Fruit fly (Drosophila melanogaster) whole organism, embryonic: ENCODE measurements around the gene nompB.

Experiments used
- ATbp ChIP-seq: fragments of 200-800 bp; sonication (Bioruptor generic); optimal IDR thresholded peaks from 2 replicates; lab custom pipeline; 2017; ENCODE audit warnings: missing biosample characterization, mild to moderate bottlenecking, missing genetic modification characterization, missing genetic modification reagents
- Aef1 ChIP-seq: fragments of 200-800 bp; sonication (Bioruptor generic); IDR thresholded peaks from 3 replicates; pipeline ENCODE4 v1.3.6; 2022; ENCODE audit warnings: missing biosample characterization, missing genetic modification characterization
- Atf3 ChIP-seq: fragments of 200-800 bp; sonication (Bioruptor generic); optimal IDR thresholded peaks from 3 replicates; lab custom pipeline; 2016; ENCODE audit warnings: missing biosample characterization, missing genetic modification characterization
- Atf6 ChIP-seq: fragments of 200-800 bp; sonication (Bioruptor generic); IDR thresholded peaks from 2 replicates; pipeline ENCODE4 v1.3.6; 2022; ENCODE audit warnings: missing biosample characterization, missing genetic modification characterization
- CG10543 ChIP-seq: fragments of 200-800 bp; sonication (Bioruptor generic); optimal IDR thresholded peaks from 3 replicates; lab custom pipeline; 2017; ENCODE audit warnings: missing biosample characterization, mild to moderate bottlenecking, missing genetic modification characterization, moderate library complexity
- CG10654 ChIP-seq: fragments of 200-800 bp; sonication (Bioruptor generic); optimal IDR thresholded peaks from 2 replicates; lab custom pipeline; 2016; ENCODE audit warnings: missing biosample characterization, missing genetic modification characterization
- CG10979 ChIP-seq: fragments of 200-800 bp; sonication (Bioruptor generic); optimal IDR thresholded peaks from 2 replicates; lab custom pipeline; 2018; ENCODE audit warnings: missing biosample characterization, mild to moderate bottlenecking, missing genetic modification characterization, moderate library complexity
- CG11504 ChIP-seq: fragments of 200-800 bp; sonication (Bioruptor generic); optimal IDR thresholded peaks from 3 replicates; lab custom pipeline; 2019; ENCODE audit warnings: missing biosample characterization, mild to moderate bottlenecking, missing genetic modification characterization, moderate library complexity
- CG12744 ChIP-seq: fragments of 200-800 bp; sonication (Bioruptor generic); optimal IDR thresholded peaks from 2 replicates; lab custom pipeline; 2016; ENCODE audit warnings: missing biosample characterization, missing genetic modification characterization
- CG15601 ChIP-seq: fragments of 200-800 bp; sonication (Bioruptor generic); optimal IDR thresholded peaks from 3 replicates; lab custom pipeline; 2019; ENCODE audit warnings: missing biosample characterization, mild to moderate bottlenecking, missing genetic modification characterization, moderate library complexity
- CG15696 ChIP-seq: fragments of 200-800 bp; sonication (Bioruptor generic); optimal IDR thresholded peaks from 2 replicates; lab custom pipeline; 2019; ENCODE audit warnings: missing biosample characterization, mild to moderate bottlenecking, missing genetic modification characterization, moderate library complexity
- CG1603 ChIP-seq: fragments of 200-800 bp; sonication (Bioruptor generic); optimal IDR thresholded peaks from 2 replicates; lab custom pipeline; 2019; ENCODE audit warnings: missing biosample characterization, mild to moderate bottlenecking, missing genetic modification characterization, moderate library complexity
- CG18599 ChIP-seq: fragments of 200-800 bp; sonication (Bioruptor generic); optimal IDR thresholded peaks from 3 replicates; lab custom pipeline; 2017; ENCODE audit warnings: missing biosample characterization, missing genetic modification characterization, mild to moderate bottlenecking, moderate library complexity, missing genetic modification reagents
- CG2712 ChIP-seq: fragments of 200-800 bp; optimal IDR thresholded peaks from 3 replicates; lab custom pipeline; 2019; ENCODE audit warnings: missing biosample characterization, mild to moderate bottlenecking, missing genetic modification characterization, moderate library complexity
- CG32532 ChIP-seq: fragments of 200-800 bp; sonication (Bioruptor generic); IDR thresholded peaks from 2 replicates; pipeline ENCODE4 v1.3.6; 2022; ENCODE audit warnings: missing biosample characterization, missing genetic modification characterization
- CG4617 ChIP-seq: fragments of 200-800 bp; sonication (Bioruptor generic); optimal IDR thresholded peaks from 3 replicates; lab custom pipeline; 2016; ENCODE audit warnings: missing biosample characterization, missing genetic modification characterization, borderline replicate concordance
- CG6254 ChIP-seq: fragments of 200-800 bp; sonication (Bioruptor generic); optimal IDR thresholded peaks from 3 replicates; lab custom pipeline; 2017; ENCODE audit warnings: mild to moderate bottlenecking, missing biosample characterization, missing genetic modification reagents, missing genetic modification characterization
- CG7839 ChIP-seq: fragments of 200-800 bp; sonication (Bioruptor generic); optimal IDR thresholded peaks from 3 replicates; lab custom pipeline; 2018; ENCODE audit warnings: missing biosample characterization, mild to moderate bottlenecking, missing genetic modification characterization, moderate library complexity
- CG8478 ChIP-seq: fragments of >200 bp; optimal IDR thresholded peaks from 2 replicates; lab custom pipeline; 2018
- CG9437 ChIP-seq: fragments of 200-800 bp; sonication (Bioruptor generic); optimal IDR thresholded peaks from 2 replicates; lab custom pipeline; 2018; ENCODE audit warnings: missing biosample characterization, mild to moderate bottlenecking, missing genetic modification characterization
- CG9932 ChIP-seq: fragments of 200-800 bp; sonication (Bioruptor generic); IDR thresholded peaks from 2 replicates; pipeline ENCODE4 v1.3.6; 2022; ENCODE audit warnings: missing biosample characterization, missing genetic modification characterization
- CrebB ChIP-seq: fragments of 200-800 bp; sonication (Bioruptor generic); optimal IDR thresholded peaks from 3 replicates; lab custom pipeline; 2018; ENCODE audit warnings: missing biosample characterization, mild to moderate bottlenecking, missing genetic modification characterization
- Deaf1 ChIP-seq: fragments of 200-800 bp; optimal IDR thresholded peaks from 3 replicates; lab custom pipeline; 2019; ENCODE audit warnings: missing biosample characterization, mild to moderate bottlenecking, missing genetic modification characterization, moderate library complexity
- Eip74EF ChIP-seq, 2 experiments: fragments of 200-800 bp in 1 of 2; fragments of >200 bp in 1 of 2; sonication (Bioruptor generic) in 1 of 2; optimal IDR thresholded peaks; 2 replicates each; lab custom pipeline; 2017 to 2019; ENCODE audit warnings: missing biosample characterization in 2 of 2, missing genetic modification characterization in 2 of 2, mild to moderate bottlenecking in 1 of 2, moderate library complexity in 1 of 2
- Fer2 ChIP-seq: fragments of 200-800 bp; sonication (Bioruptor generic); optimal IDR thresholded peaks from 2 replicates; lab custom pipeline; 2018; ENCODE audit warnings: missing biosample characterization, mild to moderate bottlenecking, missing genetic modification characterization, moderate library complexity
- Hr3 ChIP-seq: fragments of 200-800 bp; sonication (Bioruptor generic); optimal IDR thresholded peaks from 3 replicates; lab custom pipeline; 2016; ENCODE audit warnings: missing biosample characterization, missing genetic modification characterization
- Kr ChIP-seq: fragments of 200-800 bp; sonication (Bioruptor generic); optimal IDR thresholded peaks from 2 replicates; lab custom pipeline; 2017; ENCODE audit warnings: missing biosample characterization, mild to moderate bottlenecking, missing genetic modification characterization
- Max ChIP-seq: fragments of 200-800 bp; sonication (Bioruptor generic); optimal IDR thresholded peaks from 2 replicates; lab custom pipeline; 2016; ENCODE audit warnings: missing biosample characterization, mild to moderate bottlenecking, missing genetic modification characterization
- Sox100B ChIP-seq: fragments of 200-800 bp; sonication (Bioruptor generic); optimal IDR thresholded peaks from 3 replicates; lab custom pipeline; 2018; ENCODE audit warnings: missing biosample characterization, mild to moderate bottlenecking, missing genetic modification characterization
- Xrp1 ChIP-seq: fragments of 200-800 bp; sonication (Bioruptor generic); IDR thresholded peaks from 2 replicates; pipeline ENCODE4 v1.3.6; 2022; ENCODE audit warnings: missing biosample characterization, missing genetic modification characterization
- bsh ChIP-seq, 2 experiments: fragments of 200-800 bp; sonication (Bioruptor generic); optimal IDR thresholded peaks; 2 replicates each; lab custom pipeline; 2017 to 2018; ENCODE audit warnings: mild to moderate bottlenecking in 2 of 2, missing biosample characterization in 2 of 2, missing genetic modification characterization in 2 of 2, moderate library complexity in 1 of 2
- cato ChIP-seq: fragments of 200-800 bp; sonication (Bioruptor generic); optimal IDR thresholded peaks from 2 replicates; lab custom pipeline; 2016; ENCODE audit warnings: missing biosample characterization, missing genetic modification characterization, borderline replicate concordance
- chn ChIP-seq: fragments of 200-800 bp; sonication (Bioruptor generic); optimal IDR thresholded peaks from 2 replicates; lab custom pipeline; 2016; ENCODE audit warnings: missing biosample characterization, missing genetic modification characterization
- hth ChIP-seq: fragments of >200 bp; optimal IDR thresholded peaks from 2 replicates; lab custom pipeline; 2017; ENCODE audit warnings: inconsistent platforms
- lmd ChIP-seq: fragments of 200-800 bp; sonication (Bioruptor generic); IDR thresholded peaks from 2 replicates; pipeline ENCODE4 v1.3.6; 2022; ENCODE audit warnings: missing biosample characterization, missing genetic modification characterization
- lola ChIP-seq, 3 experiments: fragments of >200 bp in 2 of 3; fragments of 200-800 bp in 1 of 3; sonication (Bioruptor generic) in 1 of 3; optimal IDR thresholded peaks; 2 replicates each; lab custom pipeline; 2017 to 2019; ENCODE audit warnings: missing biosample characterization in 3 of 3, missing genetic modification characterization in 3 of 3, mild to moderate bottlenecking in 1 of 3, moderate library complexity in 1 of 3
- lov ChIP-seq, 2 experiments: fragments of 200-800 bp in 1 of 2; fragments of >200 bp in 1 of 2; sonication (Bioruptor generic) in 1 of 2; IDR thresholded peaks in 1 of 2; optimal IDR thresholded peaks in 1 of 2; 2 replicates in 1 of 2; 3 replicates in 1 of 2; pipeline versions ENCODE4 v1.3.6 to Lab custom; 2017 to 2022; ENCODE audit warnings: missing biosample characterization in 1 of 2, missing genetic modification characterization in 1 of 2
- onecut ChIP-seq: fragments of 200-800 bp; sonication (Bioruptor generic); IDR thresholded peaks from 2 replicates; pipeline ENCODE4 v1.3.6; 2022; ENCODE audit warnings: missing biosample characterization, missing genetic modification characterization
- otp ChIP-seq: fragments of 200-800 bp; sonication (Bioruptor generic); IDR thresholded peaks from 3 replicates; pipeline ENCODE4, ENCODE4 v1.3.6; 2022; ENCODE audit warnings: missing biosample characterization, missing genetic modification characterization
- p53 ChIP-seq: fragments of 200-800 bp; sonication (Bioruptor generic); optimal IDR thresholded peaks from 2 replicates; lab custom pipeline; 2016; ENCODE audit warnings: missing biosample characterization, missing genetic modification characterization
- pum ChIP-seq: fragments of 200-800 bp; sonication (Bioruptor generic); optimal IDR thresholded peaks from 2 replicates; lab custom pipeline; 2016; ENCODE audit warnings: missing biosample characterization, missing genetic modification characterization
- ranshi ChIP-seq: fragments of 200-800 bp; sonication (Bioruptor generic); IDR thresholded peaks from 2 replicates; pipeline ENCODE4 v1.3.6; 2022; ENCODE audit warnings: missing biosample characterization, missing genetic modification characterization
- salm ChIP-seq: fragments of 200-800 bp; sonication (Bioruptor generic); optimal IDR thresholded peaks from 2 replicates; lab custom pipeline; 2018; ENCODE audit warnings: missing biosample characterization, mild to moderate bottlenecking, missing genetic modification characterization
- sc ChIP-seq, 3 experiments: fragments of >200 bp in 2 of 3; fragments of 200-800 bp in 1 of 3; sonication (Bioruptor generic) in 1 of 3; optimal IDR thresholded peaks; 2 replicates in 2 of 3; 3 replicates in 1 of 3; lab custom pipeline; 2017; ENCODE audit warnings: mild to moderate bottlenecking in 1 of 3, missing biosample characterization in 1 of 3, missing genetic modification characterization in 1 of 3, missing genetic modification reagents in 1 of 3
- tin ChIP-seq: fragments of 200-800 bp; sonication (Bioruptor generic); optimal IDR thresholded peaks from 3 replicates; lab custom pipeline; 2016; ENCODE audit warnings: missing biosample characterization, missing genetic modification characterization
- vnd ChIP-seq: fragments of 200-800 bp; sonication (Bioruptor generic); IDR thresholded peaks from 3 replicates; pipeline ENCODE4 v1.3.6; 2022; ENCODE audit warnings: missing biosample characterization, missing genetic modification characterization; ENCODE audit not compliant: partially characterized antibody
- zen ChIP-seq: fragments of 200-800 bp; sonication (Bioruptor generic); optimal IDR thresholded peaks from 3 replicates; lab custom pipeline; 2018; ENCODE audit warnings: missing biosample characterization, mild to moderate bottlenecking, missing genetic modification characterization, moderate library complexity

Gene nompB

dm6 chr2L:21618738-21619431 is 29.7 kb upstream of the nompB start (continued):
- TF ChIP-seq otp (GFP tag; lab: Robert Waterston, UW) (peak; percentile 45; the same call in 1 of the 3 replicates), Eip74EF (GFP tag; optimal IDR thresholded peaks at IDR 0.05; lab: Kevin White, UChicago) (peak in 1 of 2 experiments; percentile 4), CG10979 (tag; lab: Kevin White, UChicago) (peak; percentile 60), CG8478 (no peak), CG15601 (peak; percentile 24), CG4617 (GFP tag; lab: Kevin White, UChicago) (no peak), Deaf1 (tag; lab: Kevin White, UChicago) (peak; percentile 65), tin (GFP tag; lab: Kevin White, UChicago) (peak; percentile 21), Hr3 (GFP tag; lab: Kevin White, UChicago) (no peak), CG10543 (GFP tag; lab: Kevin White, UChicago) (peak; percentile 10), CG15696 (tag; lab: Kevin White, UChicago) (peak; percentile 53), CG11504 (tag; lab: Kevin White, UChicago) (peak; percentile 46), pum (GFP tag; lab: Kevin White, UChicago) (peak; percentile 6), ranshi (GFP tag; lab: Robert Waterston, UW) (no peak), Xrp1 (GFP tag; lab: Robert Waterston, UW) (peak; percentile 50; the same call in 1 of the 2 replicates), CG18599 (GFP tag; lab: Kevin White, UChicago) (peak; percentile 8), salm (no peak), onecut (GFP tag; lab: Robert Waterston, UW) (no peak), lola (GFP tag; optimal IDR thresholded peaks at IDR 0.05; lab: Kevin White, UChicago) (peak in 1 of 3 experiments; percentile 68), Kr (GFP tag; lab: Kevin White, UChicago) (peak; percentile 56), CG32532 (GFP tag; lab: Robert Waterston, UW) (0 out of 2 replicates have a peak, but pooled peaks have one; percentile 32), Aef1 (GFP tag; lab: Robert Waterston, UW) (no peak), CG6254 (GFP tag; lab: Kevin White, UChicago) (no peak), Sox100B (peak; percentile 44), p53 (GFP tag; lab: Kevin White, UChicago) (no peak), vnd (no peak), cato (no peak), sc (optimal IDR thresholded peaks at IDR 0.05; lab: Kevin White, UChicago) (no peak), sc (GFP tag; optimal IDR thresholded peaks at IDR 0.05; lab: Kevin White, UChicago) (peak; percentile 41), zen (tag; lab: Kevin White, UChicago) (peak; percentile 30), chn (GFP tag; lab: Kevin White, UChicago) (peak; percentile 34), ATbp (no peak), Atf3 (no peak), CG9932 (no peak; the same call in 1 of the 2 replicates), lmd (GFP tag; lab: Robert Waterston, UW) (no peak; the same call in 1 of the 2 replicates), Fer2 (tag; lab: Kevin White, UChicago) (no peak), Max (GFP tag; lab: Kevin White, UChicago) (peak; percentile 35), lov (optimal IDR thresholded peaks at IDR 0.05; lab: Kevin White, UChicago) (no peak), lov (GFP tag; IDR thresholded peaks at IDR 0.05; lab: Robert Waterston, UW) (no peak), CG12744 (GFP tag; lab: Kevin White, UChicago) (no peak), hth (lab: Kevin White, UChicago) (no peak), CrebB (tag; lab: Kevin White, UChicago) (peak; percentile 42), CG9437 (peak; percentile 36), Atf6 (GFP tag; lab: Robert Waterston, UW) (peak; percentile 55), CG1603 (tag; lab: Kevin White, UChicago) (peak; percentile 9), CG2712 (tag; lab: Kevin White, UChicago) (peak; percentile 64), CG10654 (peak; percentile 37), CG7839 (peak; percentile 48), bsh (GFP tag; optimal IDR thresholded peaks at IDR 0.05; lab: Kevin White, UChicago) (peak in 1 of 2 experiments; percentile 49)
